Worm (Caenorhabditis elegans): ENCODE results near the gene ZC376.8.

DNA sequence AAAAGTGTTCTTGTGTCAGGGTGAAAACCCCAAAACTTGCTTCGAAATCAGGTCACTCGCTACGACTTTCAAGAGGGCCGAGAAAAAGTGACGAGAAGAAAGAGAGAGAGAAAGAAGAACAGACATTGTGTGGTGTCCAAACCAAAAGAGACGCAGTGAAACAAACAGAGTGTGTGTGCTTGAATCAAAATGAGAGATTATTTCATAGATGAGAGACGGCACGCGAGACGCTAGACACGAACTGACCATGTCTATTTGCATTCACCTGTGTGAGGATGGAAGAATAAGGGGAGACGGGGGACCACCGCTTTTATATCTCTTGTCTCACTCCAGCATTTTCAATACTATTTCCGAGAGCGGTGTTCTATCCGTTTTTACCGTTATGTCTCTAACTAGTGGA, 43.9 kb upstream of the ZC376.8 start:
- TF ChIP-seq B0310.2 (tag; optimal IDR thresholded peaks at IDR 0.05), result no peak
- no peak for TF ChIP-seq tbx-37 (GFP tag; conservative IDR thresholded peaks at IDR 0.05)
- no peak for TF ChIP-seq flt-1 (GFP tag; IDR thresholded peaks at IDR 0.05)
- TF ChIP-seq ama-1 (optimal IDR thresholded peaks at IDR 0.05), result no peak
